Fruit fly (Drosophila melanogaster): ENCODE results near the gene CG12081.
A peak's percentile ranks its signal among the peaks of the same experiment; 100 is the strongest.

The CG12081 gene

DNA sequence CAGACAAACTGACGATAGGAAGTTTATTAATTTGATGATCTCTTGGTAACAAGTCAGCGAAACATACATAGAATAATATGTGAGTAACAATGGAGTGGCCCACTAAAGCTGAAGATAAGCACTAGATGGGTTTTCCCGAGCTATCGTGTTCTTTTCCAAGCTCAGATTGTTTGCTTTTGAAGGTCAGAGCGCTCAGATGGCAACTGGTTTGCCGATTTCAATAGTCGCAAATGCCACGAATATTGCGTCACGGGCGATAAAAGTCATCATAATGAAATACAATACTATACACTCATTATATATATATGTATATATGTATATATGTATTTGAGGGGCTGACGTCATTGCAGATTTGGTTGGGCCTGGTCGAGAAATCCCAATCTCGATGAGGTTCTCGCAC, 8.7 kb upstream of the CG12081 start:
- TF ChIP-seq Clk (GFP tag; optimal IDR thresholded peaks at IDR 0.05), result no peak
- no peak for TF ChIP-seq CG12768 (GFP tag; optimal IDR thresholded peaks at IDR 0.05)
- no peak for TF ChIP-seq CG7045 (GFP tag; optimal IDR thresholded peaks at IDR 0.05)
- TF ChIP-seq bab1 (GFP tag; optimal IDR thresholded peaks at IDR 0.05), result no peak
- no peak for TF ChIP-seq CG5204 (GFP tag; optimal IDR thresholded peaks at IDR 0.05)
- TF ChIP-seq Mnt (GFP tag; optimal IDR thresholded peaks at IDR 0.05), result no peak
- TF ChIP-seq kay (GFP tag; ENCODE audit: borderline replicate concordance), result no peak
- TF ChIP-seq Hr96 (GFP tag; optimal IDR thresholded peaks at IDR 0.05), result no peak
- no peak for TF ChIP-seq CG7101 (tag; optimal IDR thresholded peaks at IDR 0.05)
- TF ChIP-seq cnc (optimal IDR thresholded peaks at IDR 0.05), result no peak
- no peak for TF ChIP-seq cic (GFP tag; optimal IDR thresholded peaks at IDR 0.05)
- no peak for TF ChIP-seq CG33017 (tag; optimal IDR thresholded peaks at IDR 0.05)
- no peak for TF ChIP-seq CG14711 (tag; optimal IDR thresholded peaks at IDR 0.05)
- TF ChIP-seq CG1620 (GFP tag; optimal IDR thresholded peaks at IDR 0.05), result no peak
- TF ChIP-seq pad (GFP tag; optimal IDR thresholded peaks at IDR 0.05), result no peak
- TF ChIP-seq tj (GFP tag; optimal IDR thresholded peaks at IDR 0.05), result no peak
- TF ChIP-seq Crg-1 (GFP tag; optimal IDR thresholded peaks at IDR 0.05), result no peak
- no peak for TF ChIP-seq CG11617 (GFP tag; optimal IDR thresholded peaks at IDR 0.05)
- TF ChIP-seq ovo (GFP tag; optimal IDR thresholded peaks at IDR 0.05), result no peak
- no peak for TF ChIP-seq toe (GFP tag; optimal IDR thresholded peaks at IDR 0.05)

DNA sequence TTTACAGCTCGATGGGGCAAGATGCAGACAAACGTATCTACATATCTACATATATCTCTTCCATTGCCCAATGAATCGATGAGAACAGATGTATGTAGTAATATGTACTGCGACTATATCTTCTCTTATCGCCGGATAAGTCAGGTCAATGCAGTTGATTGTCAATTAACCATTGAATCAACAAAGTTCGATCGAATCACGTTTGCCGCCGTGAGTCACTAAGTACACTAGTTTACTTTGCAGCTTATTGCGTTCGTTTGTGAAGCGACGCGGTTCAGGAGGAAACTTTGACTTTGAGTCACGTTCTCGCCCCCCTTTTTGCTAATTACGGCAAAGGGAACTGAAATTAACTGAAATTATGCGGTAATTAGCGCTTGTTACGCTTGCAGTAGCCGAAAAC, 7.8 kb upstream of the CG12081 start:
- TF ChIP-seq ovo (GFP tag; optimal IDR thresholded peaks at IDR 0.05) (peak; percentile 22), Hr96 (GFP tag; optimal IDR thresholded peaks at IDR 0.05) (no peak), CG33017 (tag; optimal IDR thresholded peaks at IDR 0.05) (no peak), CG5204 (GFP tag; optimal IDR thresholded peaks at IDR 0.05) (no peak)

- no peak for TF ChIP-seq cnc (optimal IDR thresholded peaks at IDR 0.05)
- no peak for TF ChIP-seq Hr96 (GFP tag; optimal IDR thresholded peaks at IDR 0.05)
- TF ChIP-seq Mnt (GFP tag; optimal IDR thresholded peaks at IDR 0.05), result no peak
- no peak for TF ChIP-seq CG5204 (GFP tag; optimal IDR thresholded peaks at IDR 0.05)
- TF ChIP-seq CG11617 (GFP tag; optimal IDR thresholded peaks at IDR 0.05), result no peak
- TF ChIP-seq kay (GFP tag; ENCODE audit: borderline replicate concordance), result no peak
- no peak for TF ChIP-seq Crg-1 (GFP tag; optimal IDR thresholded peaks at IDR 0.05)
- TF ChIP-seq CG1620 (GFP tag; optimal IDR thresholded peaks at IDR 0.05), result no peak
- TF ChIP-seq bab1 (GFP tag; optimal IDR thresholded peaks at IDR 0.05), result no peak
- TF ChIP-seq tj (GFP tag; optimal IDR thresholded peaks at IDR 0.05), result no peak
- no peak for TF ChIP-seq CG12768 (GFP tag; optimal IDR thresholded peaks at IDR 0.05)
- no peak for TF ChIP-seq pad (GFP tag; optimal IDR thresholded peaks at IDR 0.05)
- TF ChIP-seq CG14711 (tag; optimal IDR thresholded peaks at IDR 0.05), result no peak
- no peak for TF ChIP-seq CG7045 (GFP tag; optimal IDR thresholded peaks at IDR 0.05)
- TF ChIP-seq ovo (GFP tag; optimal IDR thresholded peaks at IDR 0.05), result no peak
- no peak for TF ChIP-seq CG33017 (tag; optimal IDR thresholded peaks at IDR 0.05)
- no peak for TF ChIP-seq Clk (GFP tag; optimal IDR thresholded peaks at IDR 0.05)
- no peak for TF ChIP-seq CG7101 (tag; optimal IDR thresholded peaks at IDR 0.05)
- no peak for TF ChIP-seq cic (GFP tag; optimal IDR thresholded peaks at IDR 0.05)
Observed at dm6 chrX:8583159-8583558, 5.5 kb upstream of the CG12081 start.

DNA sequence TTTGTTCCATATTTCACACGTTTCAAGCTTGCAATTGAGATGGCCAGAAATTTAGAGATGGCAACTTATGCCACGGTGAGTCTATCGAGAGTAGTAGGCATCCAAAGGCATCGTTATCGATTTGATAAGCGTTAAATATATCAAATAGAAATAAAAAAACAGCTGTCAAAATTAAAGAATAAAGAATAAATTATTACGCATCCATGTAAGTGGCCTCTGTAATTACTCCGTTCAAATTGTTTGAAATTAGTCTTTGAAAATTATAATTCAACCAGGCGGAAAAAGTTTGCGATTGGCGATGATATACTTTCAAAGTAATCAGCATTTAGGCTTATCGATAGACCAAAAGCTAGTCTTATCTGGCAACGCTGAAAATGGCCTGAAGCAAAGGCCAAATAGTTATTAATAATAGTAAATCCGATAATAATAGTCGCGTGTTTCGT, 3.1 kb downstream of the CG12081 start, which contains the start of the genes CG12659 and Crag:
TSS of gene CG12659 (minus strand) at position 45 of the 443 bp plus-strand sequence.
TSS of gene Crag (plus strand) at position 347 of the 443 bp plus-strand sequence.
- TF ChIP-seq kay (GFP tag; ENCODE audit: borderline replicate concordance) (no peak), toe (GFP tag; optimal IDR thresholded peaks at IDR 0.05) (peak; percentile 60), Clk (GFP tag; optimal IDR thresholded peaks at IDR 0.05) (no peak), Crg-1 (GFP tag; optimal IDR thresholded peaks at IDR 0.05) (peak; percentile 19), ovo (GFP tag; optimal IDR thresholded peaks at IDR 0.05) (peak; percentile 20), CG1620 (GFP tag; optimal IDR thresholded peaks at IDR 0.05) (peak; percentile 10), CG11617 (GFP tag; optimal IDR thresholded peaks at IDR 0.05) (no peak), CG7101 (tag; optimal IDR thresholded peaks at IDR 0.05) (no peak), CG12768 (GFP tag; optimal IDR thresholded peaks at IDR 0.05) (no peak), Mnt (GFP tag; optimal IDR thresholded peaks at IDR 0.05) (peak; percentile 46), bab1 (GFP tag; optimal IDR thresholded peaks at IDR 0.05) (peak; percentile 9), pad (GFP tag; optimal IDR thresholded peaks at IDR 0.05) (no peak), tj (GFP tag; optimal IDR thresholded peaks at IDR 0.05) (no peak), cnc (optimal IDR thresholded peaks at IDR 0.05) (no peak), Hr96 (GFP tag; optimal IDR thresholded peaks at IDR 0.05) (no peak), CG7045 (GFP tag; optimal IDR thresholded peaks at IDR 0.05) (no peak), cic (GFP tag; optimal IDR thresholded peaks at IDR 0.05) (no peak), CG14711 (tag; optimal IDR thresholded peaks at IDR 0.05) (no peak), CG33017 (tag; optimal IDR thresholded peaks at IDR 0.05) (no peak), CG5204 (GFP tag; optimal IDR thresholded peaks at IDR 0.05) (peak; percentile 54)

dm6 chrX:8592437-8593158, 4.0 kb downstream of the CG12081 start:
- TF ChIP-seq pad (GFP tag; optimal IDR thresholded peaks at IDR 0.05) (peak; percentile 71), CG5204 (GFP tag; optimal IDR thresholded peaks at IDR 0.05) (no peak), tj (GFP tag; optimal IDR thresholded peaks at IDR 0.05) (peak; percentile 59)

DNA sequence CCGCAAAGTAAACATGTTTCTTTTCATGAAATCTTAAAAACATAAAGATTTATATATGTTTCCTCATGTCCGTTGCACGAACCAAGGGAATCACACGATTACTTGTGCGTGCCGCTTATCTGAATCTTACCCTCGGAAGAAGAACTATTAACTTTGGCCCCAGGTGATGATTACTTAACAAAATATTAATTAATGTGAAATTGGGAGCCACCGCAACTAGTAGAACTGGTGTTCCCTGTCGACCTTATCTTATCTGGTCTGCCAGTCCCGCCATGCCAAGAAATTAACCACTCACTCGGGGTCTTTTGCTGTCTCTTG, 4.5 kb downstream of the CG12081 start:
- TF ChIP-seq toe (GFP tag; optimal IDR thresholded peaks at IDR 0.05) (no peak), CG7101 (tag; optimal IDR thresholded peaks at IDR 0.05) (no peak), CG12768 (GFP tag; optimal IDR thresholded peaks at IDR 0.05) (no peak), CG33017 (tag; optimal IDR thresholded peaks at IDR 0.05) (no peak), Clk (GFP tag; optimal IDR thresholded peaks at IDR 0.05) (no peak), Mnt (GFP tag; optimal IDR thresholded peaks at IDR 0.05) (no peak), Hr96 (GFP tag; optimal IDR thresholded peaks at IDR 0.05) (no peak), ovo (GFP tag; optimal IDR thresholded peaks at IDR 0.05) (no peak), cic (GFP tag; optimal IDR thresholded peaks at IDR 0.05) (no peak), bab1 (GFP tag; optimal IDR thresholded peaks at IDR 0.05) (no peak), pad (GFP tag; optimal IDR thresholded peaks at IDR 0.05) (no peak)
